Worm (Caenorhabditis elegans): Measurements from ENCODE around the gene gcy-31.

DNA sequence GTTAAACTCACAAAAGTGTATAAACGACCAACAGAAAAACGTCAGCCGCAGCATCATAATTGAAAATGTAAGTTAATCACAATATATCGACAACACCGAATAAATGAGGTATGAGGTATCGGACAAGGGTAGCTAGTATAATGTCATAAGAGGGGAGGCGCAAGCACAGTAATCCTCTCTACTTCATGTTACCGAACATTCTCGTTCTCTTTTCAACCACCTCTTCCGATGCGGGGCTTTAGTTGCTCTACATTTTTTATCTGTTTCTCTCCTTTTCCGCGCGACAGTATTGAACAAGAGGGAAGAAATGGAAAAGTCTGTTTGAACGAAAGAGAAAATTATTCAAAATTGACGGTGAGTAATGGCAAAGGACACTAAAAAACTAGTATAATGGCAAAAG lies 48.6 kb upstream of the gcy-31 start, which contains the start of gene R04B3.3:
- no peak for TF ChIP-seq ama-1 (optimal IDR thresholded peaks at IDR 0.05)
- TF ChIP-seq ceh-36 (tag; optimal IDR thresholded peaks at IDR 0.05) = no peak
- TF ChIP-seq hmbx-1 (tag; optimal IDR thresholded peaks at IDR 0.05) = no peak
- no peak for TF ChIP-seq hnd-1 (tag; optimal IDR thresholded peaks at IDR 0.05)
- TF ChIP-seq tbx-11 (GFP tag; IDR thresholded peaks at IDR 0.05) = no peak
- no peak for TF ChIP-seq flt-1 (GFP tag; IDR thresholded peaks at IDR 0.05)
- TF ChIP-seq hmg-4 (GFP tag; optimal IDR thresholded peaks at IDR 0.05) = no peak
- no peak for TF ChIP-seq ets-7 (tag; optimal IDR thresholded peaks at IDR 0.05)
- no peak for TF ChIP-seq ceh-13 (GFP tag; optimal IDR thresholded peaks at IDR 0.05)

Data from whole organism, early embryonic.